Worm (Caenorhabditis elegans): Measurements from ENCODE around the gene H35N09.2.
"Not testable (repeated sequence)": the region's sequence is repeated elsewhere in the genome, so short reads cannot be mapped to it uniquely, and the experiment has no call there.

H35N09.2 gene

DNA sequence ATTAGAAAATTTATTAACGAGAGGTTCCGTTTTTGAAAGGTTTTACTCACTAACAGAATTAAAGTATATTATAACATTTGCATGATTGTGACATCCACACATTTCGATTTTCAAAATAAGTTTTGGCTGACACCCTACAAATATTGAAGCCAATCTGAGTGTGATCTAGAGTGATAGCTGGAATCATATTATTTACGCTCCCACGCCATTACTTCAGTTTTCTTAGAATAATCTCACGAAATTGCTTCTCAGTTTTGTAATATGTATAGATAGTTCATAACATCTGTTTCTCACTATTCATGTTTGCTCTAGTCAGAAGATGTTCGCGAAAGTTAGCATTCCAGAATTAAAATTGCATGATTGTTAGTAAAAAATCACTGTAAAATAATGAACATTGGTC lies 7.4 kb upstream of the H35N09.2 start:
- TF ChIP-seq jun-1 (tag; optimal IDR thresholded peaks at IDR 0.05): no peak
- peak; percentile 63 for TF ChIP-seq nhr-11 (tag; optimal IDR thresholded peaks at IDR 0.05)
- TF ChIP-seq elt-1 (tag; optimal IDR thresholded peaks at IDR 0.05): no peak

ce11 chrX:8610606-8611005 lies 5.7 kb upstream of the H35N09.2 start, which contains the start of gene K01A12.4:
K01A12.4 (plus strand) TSS chrX:8610906.
- TF ChIP-seq egl-27, fkh-2, daf-12 (tag; optimal IDR thresholded peaks at IDR 0.05): not testable (repeated sequence)

DNA sequence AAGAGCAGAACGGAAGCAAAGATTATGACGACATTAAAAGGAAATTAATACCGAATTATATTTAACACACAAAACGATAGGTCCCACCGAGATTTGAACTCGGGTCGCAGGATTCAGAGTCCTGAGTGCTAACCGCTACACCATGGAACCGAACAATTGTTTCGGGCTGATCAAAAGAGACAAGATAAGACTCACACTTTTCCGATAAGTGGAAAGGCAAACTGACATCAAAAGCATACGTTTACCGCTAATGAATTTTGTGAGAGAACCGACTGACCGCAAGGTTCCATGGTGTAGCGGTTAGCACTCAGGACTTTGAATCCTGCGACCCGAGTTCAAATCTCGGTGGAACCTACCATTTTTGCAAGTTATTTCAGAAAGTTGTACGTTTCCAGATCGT lies 3.9 kb upstream of the H35N09.2 start:
- TF ChIP-seq nhr-43 (tag; optimal IDR thresholded peaks at IDR 0.05; ENCODE audit: poor library complexity, severe bottlenecking) (peak; percentile 65), nhr-77 (tag; optimal IDR thresholded peaks at IDR 0.05) (peak; percentile 39), nhr-11 (tag; optimal IDR thresholded peaks at IDR 0.05) (no peak), elt-2 (tag; optimal IDR thresholded peaks at IDR 0.05) (peak; percentile 47), fkh-2 (tag; optimal IDR thresholded peaks at IDR 0.05) (no peak), elt-3 (tag; optimal IDR thresholded peaks at IDR 0.05) (peak in 1 of 3 experiments; percentile 37), unc-62 (GFP tag; optimal IDR thresholded peaks at IDR 0.05) (no peak), pqm-1 (tag; optimal IDR thresholded peaks at IDR 0.05) (peak; percentile 44), skn-1 (tag; optimal IDR thresholded peaks at IDR 0.05) (no peak), egl-27 (tag; optimal IDR thresholded peaks at IDR 0.05) (no peak), ama-1 (optimal IDR thresholded peaks at IDR 0.05) (no peak), zag-1 (tag; optimal IDR thresholded peaks at IDR 0.05) (no peak), elt-1 (tag; optimal IDR thresholded peaks at IDR 0.05) (no peak), ceh-9 (tag; optimal IDR thresholded peaks at IDR 0.05) (no peak), mml-1 (tag; optimal IDR thresholded peaks at IDR 0.05) (no peak), ceh-82 (tag; optimal IDR thresholded peaks at IDR 0.05) (no peak), nfya-1 (tag; optimal IDR thresholded peaks at IDR 0.05; ENCODE audit: insufficient read depth) (peak; percentile 50), nhr-25 (tag; optimal IDR thresholded peaks at IDR 0.05) (peak; percentile 18)

DNA sequence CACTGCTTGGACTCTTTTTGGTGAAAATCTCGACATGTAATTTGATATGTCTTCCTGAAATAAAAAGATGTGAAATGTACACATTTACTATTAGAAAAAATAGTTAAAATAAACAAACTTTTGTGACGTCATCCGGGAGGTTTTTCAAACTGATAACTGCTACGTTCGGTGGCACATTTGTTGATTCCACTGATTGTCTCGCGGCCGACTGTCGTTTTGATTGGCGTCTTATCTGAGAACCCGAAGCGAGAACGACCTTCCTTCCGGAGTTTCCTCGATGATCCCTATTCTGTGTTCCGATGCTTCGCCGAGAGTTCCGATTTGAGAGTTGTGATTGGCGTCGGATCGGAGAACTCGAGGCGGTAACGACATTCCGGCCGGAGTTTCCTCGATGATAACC lies 698 bp downstream of the H35N09.2 start:
- TF ChIP-seq unc-62 (GFP tag; optimal IDR thresholded peaks at IDR 0.05): no peak
- TF ChIP-seq elt-2 (tag; optimal IDR thresholded peaks at IDR 0.05): peak; percentile 82
- TF ChIP-seq pqm-1 (tag; optimal IDR thresholded peaks at IDR 0.05): peak; percentile 27
- no peak for TF ChIP-seq ceh-82 (tag; optimal IDR thresholded peaks at IDR 0.05)

DNA sequence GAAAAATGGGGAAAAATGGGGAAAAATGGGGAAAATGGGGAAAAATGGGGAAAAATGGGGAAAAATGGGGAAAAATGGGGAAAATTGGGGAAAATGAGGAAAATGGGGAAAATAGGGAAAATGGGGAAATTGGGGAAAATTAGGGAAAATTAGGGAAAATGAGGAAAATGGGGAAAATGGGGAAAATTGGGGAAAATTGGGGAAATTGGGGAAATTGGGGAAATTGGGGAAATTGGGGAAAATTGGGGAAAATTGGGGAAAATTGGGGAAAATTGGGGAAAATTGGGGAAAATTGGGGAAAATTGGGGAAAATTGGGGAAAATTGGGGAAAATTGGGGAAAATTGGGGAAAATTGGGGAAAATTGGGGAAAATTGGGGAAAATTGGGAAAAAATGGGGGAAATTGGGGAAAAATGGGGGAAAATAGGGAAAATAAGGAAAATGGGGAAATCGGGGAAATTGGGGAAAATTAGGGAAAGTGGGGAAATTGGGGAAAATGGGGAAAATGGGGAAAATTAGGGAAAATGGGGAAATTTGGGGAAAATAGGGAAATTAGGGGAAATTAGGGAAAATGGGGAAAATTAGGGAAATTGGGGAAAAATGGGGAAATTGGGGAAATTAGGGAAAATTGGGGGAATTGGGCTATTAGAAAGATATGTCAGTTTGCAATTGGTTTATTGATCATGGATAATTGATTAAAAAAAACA lies 2.0 kb downstream of the H35N09.2 start:
- no peak for TF ChIP-seq nhr-77 (tag; optimal IDR thresholded peaks at IDR 0.05)
- no peak for TF ChIP-seq mml-1 (tag; optimal IDR thresholded peaks at IDR 0.05)
- no peak for TF ChIP-seq nhr-28 (tag; optimal IDR thresholded peaks at IDR 0.05)
- TF ChIP-seq lin-15B (tag; optimal IDR thresholded peaks at IDR 0.05): no peak
- no peak for TF ChIP-seq pqm-1 (tag; optimal IDR thresholded peaks at IDR 0.05)
- TF ChIP-seq lin-39 (tag; optimal IDR thresholded peaks at IDR 0.05): no peak
- TF ChIP-seq elt-2 (tag; optimal IDR thresholded peaks at IDR 0.05): no peak

- TF ChIP-seq nhr-25 (tag; optimal IDR thresholded peaks at IDR 0.05) (no peak), unc-39 (tag; optimal IDR thresholded peaks at IDR 0.05) (no peak), jun-1 (tag; optimal IDR thresholded peaks at IDR 0.05) (no peak), elt-3 (tag; optimal IDR thresholded peaks at IDR 0.05) (no peak), hmg-11 (tag; optimal IDR thresholded peaks at IDR 0.05) (no peak), ceh-9 (tag; optimal IDR thresholded peaks at IDR 0.05) (no peak)
Measured at ce11 chrX:8601235-8601634, 3.6 kb downstream of the H35N09.2 start, which contains the start of gene F18E9.1. F18E9.1 (plus strand) TSS chrX:8601535.

ce11 chrX:8599725-8600124 lies 5.1 kb downstream of the H35N09.2 start:
- no peak for TF ChIP-seq lin-39 (tag; optimal IDR thresholded peaks at IDR 0.05)
- no peak for TF ChIP-seq skn-1 (tag; optimal IDR thresholded peaks at IDR 0.05)
- TF ChIP-seq ceh-9 (tag; optimal IDR thresholded peaks at IDR 0.05): no peak
- no peak for TF ChIP-seq elt-1 (tag; optimal IDR thresholded peaks at IDR 0.05)
- TF ChIP-seq lin-15B (tag; optimal IDR thresholded peaks at IDR 0.05): no peak
- TF ChIP-seq sea-2 (GFP tag; optimal IDR thresholded peaks at IDR 0.05): no peak
- TF ChIP-seq egl-5 (tag; optimal IDR thresholded peaks at IDR 0.05): no peak
- no peak for TF ChIP-seq unc-62 (GFP tag; optimal IDR thresholded peaks at IDR 0.05)
- TF ChIP-seq nhr-76 (tag; optimal IDR thresholded peaks at IDR 0.05): no peak
- no peak for TF ChIP-seq mml-1 (tag; optimal IDR thresholded peaks at IDR 0.05)
- TF ChIP-seq hmg-11 (tag; optimal IDR thresholded peaks at IDR 0.05): no peak
- TF ChIP-seq jun-1 (tag; optimal IDR thresholded peaks at IDR 0.05): no peak
- no peak for TF ChIP-seq ceh-28 (tag; optimal IDR thresholded peaks at IDR 0.05)
- no peak for TF ChIP-seq nhr-25 (tag; optimal IDR thresholded peaks at IDR 0.05)
- TF ChIP-seq ZK546.5 (tag; optimal IDR thresholded peaks at IDR 0.05): no peak

Data from whole organism, L3 larva.